Worm (Caenorhabditis elegans) whole organism, L3 larva: ENCODE measurements around the gene str-38.

Experiments
- R02D3.7 ChIP-seq: fragments of 150-350 bp; optimal IDR thresholded peaks from 2 replicates; lab custom pipeline; 2014; ENCODE audit warnings: missing biosample characterization, missing genetic modification characterization
- ZK546.5 ChIP-seq: sonication (generic microtip); optimal IDR thresholded peaks from 2 replicates; lab custom pipeline; 2017; ENCODE audit warnings: missing biosample characterization, missing genetic modification characterization
- ama-1 ChIP-seq: fragments of 150-350 bp; optimal IDR thresholded peaks from 2 replicates; lab custom pipeline; 2018
- ceh-16 ChIP-seq: sonication (generic microtip); optimal IDR thresholded peaks from 2 replicates; lab custom pipeline; 2017; ENCODE audit warnings: missing biosample characterization, missing genetic modification characterization
- ceh-28 ChIP-seq: fragments of 150-350 bp; optimal IDR thresholded peaks from 2 replicates; lab custom pipeline; 2014; ENCODE audit warnings: missing biosample characterization, missing genetic modification reagents, missing genetic modification characterization
- ceh-82 ChIP-seq: fragments of 150-350 bp; optimal IDR thresholded peaks from 2 replicates; lab custom pipeline; 2014; ENCODE audit warnings: missing biosample characterization, missing genetic modification characterization
- ceh-9 ChIP-seq: sonication (generic microtip); optimal IDR thresholded peaks from 2 replicates; lab custom pipeline; 2018; ENCODE audit warnings: missing biosample characterization, missing genetic modification characterization
- daf-12 ChIP-seq: fragments of 150-350 bp; optimal IDR thresholded peaks from 2 replicates; lab custom pipeline; 2014; ENCODE audit warnings: missing biosample characterization, missing genetic modification reagents, missing genetic modification characterization
- egl-27 ChIP-seq: sonication (generic microtip); optimal IDR thresholded peaks from 4 replicates; lab custom pipeline; 2017; ENCODE audit warnings: missing biosample characterization, missing genetic modification reagents, missing genetic modification characterization
- elt-1 ChIP-seq: fragments of 150-350 bp; optimal IDR thresholded peaks from 2 replicates; lab custom pipeline; 2014; ENCODE audit warnings: missing biosample characterization, missing genetic modification characterization
- elt-2 ChIP-seq: sonication (generic microtip); optimal IDR thresholded peaks from 2 replicates; lab custom pipeline; 2016; ENCODE audit warnings: missing genetic modification reagents, mild to moderate bottlenecking, missing genetic modification characterization, missing compliant biosample characterization
- elt-3 ChIP-seq, 3 experiments: fragments of 150-350 bp in 1 of 3; sonication (generic microtip) in 2 of 3; optimal IDR thresholded peaks; 2 replicates in 2 of 3; 4 replicates in 1 of 3; lab custom pipeline; 2014 to 2017; ENCODE audit warnings: missing biosample characterization in 3 of 3, missing genetic modification characterization in 3 of 3
- fos-1 ChIP-seq: fragments of 150-350 bp; optimal IDR thresholded peaks from 2 replicates; lab custom pipeline; 2014; ENCODE audit warnings: missing biosample characterization, missing genetic modification characterization
- hmg-11 ChIP-seq: sonication (generic microtip); optimal IDR thresholded peaks from 2 replicates; lab custom pipeline; 2016; ENCODE audit warnings: missing genetic modification characterization, missing compliant biosample characterization
- jun-1 ChIP-seq: fragments of 150-350 bp; optimal IDR thresholded peaks from 2 replicates; lab custom pipeline; 2014; ENCODE audit warnings: missing biosample characterization, missing genetic modification reagents, missing genetic modification characterization
- lin-15B ChIP-seq: fragments of 150-350 bp; optimal IDR thresholded peaks from 2 replicates; lab custom pipeline; 2014; ENCODE audit warnings: missing biosample characterization, missing genetic modification characterization
- lin-39 ChIP-seq: fragments of 150-350 bp; optimal IDR thresholded peaks from 2 replicates; lab custom pipeline; 2018; ENCODE audit warnings: missing biosample characterization, missing genetic modification reagents, missing genetic modification characterization
- lsy-12 ChIP-seq: sonication (generic microtip); optimal IDR thresholded peaks from 2 replicates; lab custom pipeline; 2016; ENCODE audit warnings: mild to moderate bottlenecking, missing genetic modification characterization, missing compliant biosample characterization
- mdl-1 ChIP-seq: fragments of 150-350 bp; optimal IDR thresholded peaks from 2 replicates; lab custom pipeline; 2014; ENCODE audit warnings: missing biosample characterization, missing genetic modification characterization
- mml-1 ChIP-seq: fragments of 150-350 bp; sonication (generic microtip); optimal IDR thresholded peaks from 3 replicates; lab custom pipeline; 2014; ENCODE audit warnings: missing biosample characterization, missing genetic modification characterization
- nhr-11 ChIP-seq: fragments of 150-350 bp; optimal IDR thresholded peaks from 2 replicates; lab custom pipeline; 2014; ENCODE audit warnings: missing biosample characterization, missing genetic modification characterization
- nhr-23 ChIP-seq: fragments of 150-350 bp; optimal IDR thresholded peaks from 2 replicates; lab custom pipeline; 2014; ENCODE audit warnings: missing biosample characterization, missing genetic modification reagents, missing genetic modification characterization
- nhr-237 ChIP-seq: fragments of 150-350 bp; optimal IDR thresholded peaks from 2 replicates; lab custom pipeline; 2014; ENCODE audit warnings: missing biosample characterization, missing genetic modification characterization
- nhr-25 ChIP-seq: sonication (generic microtip); optimal IDR thresholded peaks from 2 replicates; lab custom pipeline; 2017; ENCODE audit warnings: missing biosample characterization, missing genetic modification characterization
- nhr-28 ChIP-seq: fragments of 150-350 bp; optimal IDR thresholded peaks from 2 replicates; lab custom pipeline; 2014; ENCODE audit warnings: missing biosample characterization, missing genetic modification characterization
- nhr-43 ChIP-seq: sonication (generic microtip); optimal IDR thresholded peaks from 2 replicates; lab custom pipeline; 2016; ENCODE audit warnings: mild to moderate bottlenecking, missing genetic modification characterization, missing compliant biosample characterization; ENCODE audit not compliant: poor library complexity, severe bottlenecking
- nhr-67 ChIP-seq: fragments of 150-350 bp; optimal IDR thresholded peaks from 2 replicates; lab custom pipeline; 2014; ENCODE audit warnings: missing biosample characterization, missing genetic modification characterization
- nhr-77 ChIP-seq: fragments of 150-350 bp; optimal IDR thresholded peaks from 2 replicates; lab custom pipeline; 2014; ENCODE audit warnings: missing biosample characterization, missing genetic modification characterization
- pha-4 ChIP-seq: fragments of 150-350 bp; optimal IDR thresholded peaks from 2 replicates; lab custom pipeline; 2014; ENCODE audit warnings: missing biosample characterization, missing genetic modification reagents, missing genetic modification characterization
- sea-2 ChIP-seq: fragments of 150-350 bp; sonication (generic microtip); optimal IDR thresholded peaks from 4 replicates; lab custom pipeline; 2014; ENCODE audit warnings: missing biosample characterization, missing genetic modification reagents, missing genetic modification characterization
- snpc-4 ChIP-seq: fragments of 150-350 bp; optimal IDR thresholded peaks from 2 replicates; lab custom pipeline; 2014; ENCODE audit warnings: missing biosample characterization, missing genetic modification characterization
- ztf-11 ChIP-seq: fragments of 150-350 bp; optimal IDR thresholded peaks from 2 replicates; lab custom pipeline; 2014; ENCODE audit warnings: missing biosample characterization, missing genetic modification characterization
- ztf-4 ChIP-seq: fragments of 150-350 bp; optimal IDR thresholded peaks from 2 replicates; lab custom pipeline; 2014; ENCODE audit warnings: missing biosample characterization, missing genetic modification characterization

The str-38 gene

DNA sequence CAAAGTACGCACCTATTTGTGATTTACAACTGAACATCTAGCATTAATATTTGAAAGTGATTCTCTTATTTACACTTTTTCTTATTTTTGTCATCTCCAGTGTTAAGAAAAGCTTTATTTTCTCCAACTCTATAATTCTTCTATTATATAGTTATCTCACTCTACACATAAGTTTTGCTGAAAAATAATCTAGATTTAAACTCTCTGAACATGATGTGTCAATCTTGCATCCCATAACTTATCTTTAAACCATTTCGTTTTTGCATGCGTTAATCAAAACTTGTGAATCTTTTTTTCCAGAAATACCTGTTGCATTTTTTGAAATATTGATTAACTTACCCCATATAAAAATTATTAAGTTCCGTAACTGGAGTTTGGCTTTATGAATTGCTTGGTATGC lies 42.2 kb downstream of the str-38 start, which contains the start of gene nhr-268:
Gene nhr-268 (plus strand): TSS at position 301 of the 400 bp plus-strand sequence.
- TF ChIP-seq egl-27 (tag; lab: Kevin White, UChicago) (no peak), nhr-28 (no peak), R02D3.7 (tag; lab: Kevin White, UChicago) (no peak), elt-1 (tag; lab: Kevin White, UChicago) (no peak), fos-1 (tag; lab: Kevin White, UChicago) (no peak), mml-1 (tag; lab: Kevin White, UChicago) (no peak), nhr-43 (no peak), nhr-237 (tag; lab: Kevin White, UChicago) (no peak), nhr-25 (tag; lab: Kevin White, UChicago) (no peak), mdl-1 (tag; lab: Kevin White, UChicago) (no peak), jun-1 (tag; lab: Kevin White, UChicago) (no peak), hmg-11 (tag; lab: Kevin White, UChicago) (no peak), nhr-23 (no peak), ceh-16 (tag; lab: Kevin White, UChicago) (no peak), nhr-11 (no peak), ZK546.5 (tag; lab: Kevin White, UChicago) (no peak)

DNA sequence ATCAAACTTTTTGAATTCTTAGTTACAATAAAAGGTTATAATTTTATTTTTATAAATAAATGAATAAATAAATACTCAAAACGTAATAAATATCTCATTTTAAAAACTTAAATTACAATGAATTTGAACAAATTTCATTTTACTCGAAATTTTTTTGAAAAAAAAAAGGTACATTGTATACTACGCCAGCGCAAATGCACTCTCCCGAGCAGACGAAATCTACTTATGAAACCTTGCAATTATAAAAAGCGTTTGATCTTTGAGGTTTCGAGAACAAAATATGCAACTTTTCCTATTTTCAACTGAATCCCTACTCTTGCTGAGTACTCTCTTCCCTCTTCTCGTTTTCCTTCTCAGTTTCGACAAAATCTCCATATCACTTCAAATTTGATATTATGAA lies 44.4 kb downstream of the str-38 start, which contains the start of gene nhr-197:
Gene nhr-197 (plus strand): TSS at position 301 of the 400 bp plus-strand sequence.
- no peak for TF ChIP-seq nhr-11
- TF ChIP-seq elt-2 = no peak
- no peak for TF ChIP-seq sea-2 (GFP tag; lab: Kevin White, UChicago)
- TF ChIP-seq ztf-11 = no peak
- TF ChIP-seq lin-39 (tag; lab: Kevin White, UChicago) = no peak
- no peak for TF ChIP-seq ceh-28 (tag; lab: Kevin White, UChicago)
- TF ChIP-seq ceh-16 (tag; lab: Kevin White, UChicago) = no peak
- no peak for TF ChIP-seq nhr-43
- no peak for TF ChIP-seq ceh-9 (tag; lab: Kevin White, UChicago)
- TF ChIP-seq ztf-4 (tag; lab: Kevin White, UChicago) = no peak
- TF ChIP-seq egl-27 (tag; lab: Kevin White, UChicago) = no peak
- TF ChIP-seq elt-3 (tag; optimal IDR thresholded peaks at IDR 0.05; lab: Kevin White, UChicago) = no peak
- TF ChIP-seq ceh-82 (tag; lab: Kevin White, UChicago) = no peak
- TF ChIP-seq daf-12 (tag; lab: Kevin White, UChicago) = no peak
- TF ChIP-seq nhr-67 = no peak
- no peak for TF ChIP-seq pha-4 (tag; lab: Kevin White, UChicago)
- no peak for TF ChIP-seq lin-15B (tag; lab: Kevin White, UChicago)
- TF ChIP-seq nhr-77 (tag; lab: Kevin White, UChicago) = no peak
- TF ChIP-seq, all 47 proteins: peak for 0

DNA sequence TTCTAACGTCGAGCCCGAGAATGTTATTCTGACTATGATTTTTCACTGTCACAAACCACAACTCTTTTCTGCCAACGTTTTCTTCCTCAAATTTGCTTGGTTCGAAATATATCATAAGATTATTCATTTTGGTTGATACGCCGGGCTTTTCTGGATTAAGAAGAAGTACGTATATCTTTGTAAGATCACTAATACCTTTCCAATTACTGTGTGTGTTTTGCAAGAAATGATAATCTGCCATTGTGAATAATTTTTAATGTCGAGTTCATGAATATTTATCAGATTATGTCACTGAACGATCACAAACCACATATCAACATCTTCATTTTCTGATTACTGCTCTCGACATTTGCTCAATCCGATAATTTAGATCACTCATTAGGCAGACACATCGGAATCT lies 46.5 kb downstream of the str-38 start, which contains the start of gene nhr-196:
Gene nhr-196 (plus strand): TSS at position 118 of the 400 bp plus-strand sequence.
- TF ChIP-seq ztf-11 (no peak), nhr-237 (tag; lab: Kevin White, UChicago) (no peak), mdl-1 (tag; lab: Kevin White, UChicago) (no peak), snpc-4 (tag; lab: Kevin White, UChicago) (no peak), nhr-67 (no peak), jun-1 (tag; lab: Kevin White, UChicago) (no peak), nhr-23 (no peak), ama-1 (lab: Kevin White, UChicago) (no peak), lsy-12 (no peak), daf-12 (tag; lab: Kevin White, UChicago) (no peak), hmg-11 (tag; lab: Kevin White, UChicago) (no peak)
